Worm (Caenorhabditis elegans) whole organism, young adult: Measurements from ENCODE around the gene Y39B6A.10.

Experiments
- F22D6.2 ChIP-seq: sonication (generic microtip); optimal IDR thresholded peaks from 2 replicates; lab custom pipeline; 2016; ENCODE audit warnings: mild to moderate bottlenecking, missing genetic modification characterization, missing compliant biosample characterization
- T07F8.4 ChIP-seq: sonication (generic microtip); optimal IDR thresholded peaks from 2 replicates; lab custom pipeline; 2016; ENCODE audit warnings: mild to moderate bottlenecking, missing genetic modification characterization, moderate library complexity, missing compliant biosample characterization
- lin-35 ChIP-seq, 3 experiments: fragments of 150-350 bp in 2 of 3; sonication (generic microtip) in 1 of 3; optimal IDR thresholded peaks; 2 replicates each; lab custom pipeline; 2014 to 2018; ENCODE audit warnings: missing biosample characterization in 3 of 3, missing genetic modification characterization in 3 of 3, missing genetic modification reagents in 3 of 3
- snpc-4 ChIP-seq, 5 experiments: fragments of 150-350 bp in 1 of 5; sonication (generic microtip) in 4 of 5; optimal IDR thresholded peaks; 2 replicates each; lab custom pipeline; 2014 to 2018; ENCODE audit warnings: missing genetic modification characterization in 5 of 5, missing biosample characterization in 3 of 5, antibody characterized with exemption in 2 of 5, mild to moderate bottlenecking in 2 of 5, missing compliant biosample characterization in 2 of 5, missing genotype in 2 of 5, moderate library complexity in 2 of 5, missing genetic modification reagents in 1 of 5

- no peak for TF ChIP-seq lin-35 (GFP tag; optimal IDR thresholded peaks at IDR 0.05; lab: Kevin White, UChicago)
- no peak for TF ChIP-seq snpc-4 (GFP tag; optimal IDR thresholded peaks at IDR 0.05; lab: Kevin White, UChicago)
- TF ChIP-seq snpc-4 (tag; optimal IDR thresholded peaks at IDR 0.05; lab: Kevin White, UChicago), result no peak
- TF ChIP-seq T07F8.4 (tag; lab: Kevin White, UChicago), result no peak
- no peak for TF ChIP-seq F22D6.2 (tag; lab: Kevin White, UChicago)
Measured at ce11 chrV:19174626-19175025, 41.2 kb upstream of the Y39B6A.10 start, which contains the start of gene hot-2.
